Fruit fly (Drosophila melanogaster) whole organism, adult: ENCODE results near the gene flfl.

Experiments
- CG11617 ChIP-seq: fragments of 200-800 bp; sonication (Bioruptor generic); optimal IDR thresholded peaks from 2 replicates; lab custom pipeline; 2017; ENCODE audit warnings: mild to moderate bottlenecking, missing biosample characterization, missing genetic modification reagents, missing genetic modification characterization
- CG1620 ChIP-seq: fragments of 200-800 bp; sonication (Bioruptor generic); optimal IDR thresholded peaks from 2 replicates; lab custom pipeline; 2016; ENCODE audit warnings: missing biosample characterization, missing genetic modification characterization
- CG33017 ChIP-seq: fragments of 200-800 bp; sonication (Bioruptor generic); optimal IDR thresholded peaks from 2 replicates; lab custom pipeline; 2018; ENCODE audit warnings: missing biosample characterization, mild to moderate bottlenecking, missing genetic modification characterization, moderate library complexity
- CG7045 ChIP-seq: fragments of 200-800 bp; sonication (Bioruptor generic); optimal IDR thresholded peaks from 2 replicates; lab custom pipeline; 2017; ENCODE audit warnings: missing biosample characterization, mild to moderate bottlenecking, missing genetic modification characterization
- CG7101 ChIP-seq: fragments of 200-800 bp; sonication (Bioruptor generic); optimal IDR thresholded peaks from 2 replicates; lab custom pipeline; 2018; ENCODE audit warnings: missing biosample characterization, mild to moderate bottlenecking, missing genetic modification characterization, moderate library complexity
- Clk ChIP-seq: fragments of 200-800 bp; sonication (Bioruptor generic); optimal IDR thresholded peaks from 2 replicates; lab custom pipeline; 2017; ENCODE audit warnings: missing biosample characterization, missing genetic modification characterization
- bab1 ChIP-seq: fragments of 200-800 bp; sonication (Bioruptor generic); optimal IDR thresholded peaks from 3 replicates; lab custom pipeline; 2019; ENCODE audit warnings: missing biosample characterization, mild to moderate bottlenecking, missing genetic modification characterization, moderate library complexity
- cnc ChIP-seq, 2 experiments: fragments of >200 bp; optimal IDR thresholded peaks; 2 replicates each; lab custom pipeline; 2017
- kay ChIP-seq: fragments of 200-800 bp; sonication (Bioruptor generic); peaks from one replicate; lab custom pipeline; 2016; ENCODE audit warnings: missing biosample characterization, missing genetic modification characterization, borderline replicate concordance

DNA sequence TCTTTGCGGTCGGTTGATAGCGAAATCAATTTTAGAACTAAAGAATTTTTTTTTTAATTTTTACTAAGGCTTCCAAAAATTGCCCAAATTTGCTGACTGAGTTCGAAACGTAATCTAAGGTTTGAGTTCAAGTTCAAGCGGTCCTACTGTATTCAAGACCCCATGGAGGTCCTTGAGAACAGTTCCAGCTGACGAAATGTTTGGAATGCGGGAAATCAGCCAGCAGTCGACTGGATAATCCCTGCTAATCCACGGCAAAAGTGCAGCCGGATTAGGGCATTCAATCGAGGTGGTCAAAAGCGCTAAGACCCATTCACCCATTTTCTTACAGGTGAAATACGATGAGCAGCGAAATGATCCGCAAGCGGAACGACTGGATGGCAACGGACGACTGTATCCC is 17.0 kb downstream of the flfl start, which contains the start of gene f-cup:
- TF ChIP-seq CG7101 (no peak), kay (no peak), cnc (optimal IDR thresholded peaks at IDR 0.05; lab: Kevin White, UChicago) (no peak), CG1620 (GFP tag; lab: Kevin White, UChicago) (no peak), CG11617 (GFP tag; lab: Kevin White, UChicago) (no peak), bab1 (GFP tag; lab: Kevin White, UChicago) (no peak), CG7045 (no peak), Clk (no peak), CG33017 (no peak)
